Worm (Caenorhabditis elegans): Measurements from ENCODE around the gene ins-10.

ce11 chrV:14001929-14002328 is 31.8 kb upstream of the ins-10 start:
- TF ChIP-seq mes-2 (tag; optimal IDR thresholded peaks at IDR 0.05; ENCODE audit: poor library complexity, severe bottlenecking) (no peak), sdz-12 (GFP tag; optimal IDR thresholded peaks at IDR 0.05) (no peak), dpl-1 (GFP tag; optimal IDR thresholded peaks at IDR 0.05) (no peak), nhr-10 (tag; optimal IDR thresholded peaks at IDR 0.05) (no peak), nhr-77 (tag; optimal IDR thresholded peaks at IDR 0.05) (no peak), hlh-30 (tag; optimal IDR thresholded peaks at IDR 0.05; ENCODE audit: insufficient read depth) (no peak), ama-1 (optimal IDR thresholded peaks at IDR 0.05) (no peak), pqm-1 (tag; optimal IDR thresholded peaks at IDR 0.05) (no peak), snpc-4 (tag; optimal IDR thresholded peaks at IDR 0.05) (no peak), ZK546.5 (tag; optimal IDR thresholded peaks at IDR 0.05) (no peak), ces-1 (GFP tag; optimal IDR thresholded peaks at IDR 0.05) (no peak), daf-16 (GFP tag; optimal IDR thresholded peaks at IDR 0.05) (no peak), daf-16 (tag; optimal IDR thresholded peaks at IDR 0.05) (no peak), spr-3 (GFP tag; optimal IDR thresholded peaks at IDR 0.05) (no peak), nhr-25 (tag; optimal IDR thresholded peaks at IDR 0.05; ENCODE audit: borderline replicate concordance, insufficient read depth) (no peak)

Data from whole organism, L4 larva.